Worm (Caenorhabditis elegans) whole organism, L1 larva: ENCODE results near the gene B0334.5.

Experiments
- C34B4.2 ChIP-seq: sonication (generic microtip); optimal IDR thresholded peaks from 2 replicates; lab custom pipeline; 2017; ENCODE audit warnings: mild to moderate bottlenecking, missing genetic modification characterization, missing compliant biosample characterization
- F16B12.6 ChIP-seq: fragments of 150-350 bp; optimal IDR thresholded peaks from 2 replicates; lab custom pipeline; 2014; ENCODE audit warnings: missing biosample characterization, missing genetic modification characterization
- blmp-1 ChIP-seq: fragments of 150-350 bp; optimal IDR thresholded peaks from 2 replicates; lab custom pipeline; 2014; ENCODE audit warnings: missing biosample characterization, missing genetic modification characterization
- ceh-82 ChIP-seq, 3 experiments: fragments of 150-350 bp in 1 of 3; sonication (generic microtip) in 2 of 3; optimal IDR thresholded peaks; 2 replicates each; lab custom pipeline; 2014 to 2017; ENCODE audit warnings: missing biosample characterization in 3 of 3, missing genetic modification characterization in 3 of 3
- ceh-88 ChIP-seq: fragments of 200-800 bp; sonication (Bioruptor generic); IDR thresholded peaks from 2 replicates; pipeline ENCODE4 v1.3.6; 2022; ENCODE audit warnings: missing genetic modification characterization, missing compliant biosample characterization
- ceh-90 ChIP-seq: sonication (generic microtip); optimal IDR thresholded peaks from 2 replicates; lab custom pipeline; 2016; ENCODE audit warnings: missing genetic modification characterization, missing compliant biosample characterization
- efl-1 ChIP-seq, 4 experiments: fragments of 150-350 bp; optimal IDR thresholded peaks in 3 of 4; peaks in 1 of 4; 1 replicate in 1 of 4; 2 replicates in 3 of 4; lab custom pipeline; 2014; ENCODE audit warnings: missing biosample characterization in 2 of 4, missing genetic modification characterization in 2 of 4, missing genetic modification reagents in 2 of 4
- egl-13 ChIP-seq: sonication (generic microtip); optimal IDR thresholded peaks from 2 replicates; lab custom pipeline; 2016; ENCODE audit warnings: missing genotype, missing genetic modification reagents, missing genetic modification characterization, missing compliant biosample characterization
- fkh-10 ChIP-seq: sonication (generic microtip); optimal IDR thresholded peaks from 2 replicates; lab custom pipeline; 2017; ENCODE audit warnings: missing biosample characterization, missing genetic modification reagents, missing genetic modification characterization
- fkh-4 ChIP-seq: sonication (generic microtip); optimal IDR thresholded peaks from 2 replicates; lab custom pipeline; 2016; ENCODE audit warnings: missing compliant biosample characterization, missing genetic modification characterization, borderline replicate concordance
- fkh-8 ChIP-seq: sonication (generic microtip); optimal IDR thresholded peaks from 2 replicates; lab custom pipeline; 2016; ENCODE audit warnings: mild to moderate bottlenecking, missing genetic modification characterization, missing compliant biosample characterization
- fos-1 ChIP-seq: fragments of 150-350 bp; optimal IDR thresholded peaks from 2 replicates; lab custom pipeline; 2014; ENCODE audit warnings: missing biosample characterization, missing genetic modification characterization
- grh-1 ChIP-seq: fragments of 200-800 bp; sonication (Bioruptor generic); IDR thresholded peaks from 2 replicates; pipeline ENCODE4 v1.3.6; 2022; ENCODE audit warnings: missing genetic modification reagents, missing genetic modification characterization, missing compliant biosample characterization
- irx-1 ChIP-seq: sonication (generic microtip); optimal IDR thresholded peaks from 2 replicates; lab custom pipeline; 2016; ENCODE audit warnings: missing genetic modification characterization, missing compliant biosample characterization
- lin-35 ChIP-seq, 2 experiments: fragments of 150-350 bp; optimal IDR thresholded peaks; 2 replicates each; lab custom pipeline; 2014; ENCODE audit warnings: missing biosample characterization in 2 of 2, missing genetic modification characterization in 2 of 2, missing genetic modification reagents in 2 of 2
- mab-9 ChIP-seq: fragments of 200-800 bp; sonication (Bioruptor generic); IDR thresholded peaks from 2 replicates; pipeline ENCODE4 v1.3.6; 2022; ENCODE audit warnings: missing genetic modification reagents, missing genetic modification characterization, missing compliant biosample characterization
- mdl-1 ChIP-seq, 2 experiments: fragments of 150-350 bp; optimal IDR thresholded peaks; 2 replicates each; lab custom pipeline; 2014 to 2017; ENCODE audit warnings: missing biosample characterization in 2 of 2, missing genetic modification characterization in 2 of 2, inconsistent platforms in 1 of 2
- nhr-11 ChIP-seq: fragments of 150-350 bp; optimal IDR thresholded peaks from 2 replicates; lab custom pipeline; 2014; ENCODE audit warnings: missing biosample characterization, missing genetic modification characterization
- nhr-19 ChIP-seq: fragments of 200-800 bp; sonication (Bioruptor generic); conservative IDR thresholded peaks from 2 replicates; pipeline ENCODE4 v1.3.6; 2022; ENCODE audit warnings: missing genetic modification characterization, missing compliant biosample characterization
- nhr-20 ChIP-seq: sonication (generic microtip); optimal IDR thresholded peaks from 2 replicates; lab custom pipeline; 2016; ENCODE audit warnings: mild to moderate bottlenecking, missing genetic modification characterization, missing compliant biosample characterization
- nhr-237 ChIP-seq: fragments of 150-350 bp; optimal IDR thresholded peaks from 2 replicates; lab custom pipeline; 2014; ENCODE audit warnings: missing biosample characterization, missing genetic modification characterization
- nhr-76 ChIP-seq: sonication (generic microtip); optimal IDR thresholded peaks from 2 replicates; lab custom pipeline; 2017; ENCODE audit warnings: missing biosample characterization, missing genetic modification characterization
- nhr-84 ChIP-seq: sonication (generic microtip); optimal IDR thresholded peaks from 2 replicates; lab custom pipeline; 2017; ENCODE audit warnings: missing biosample characterization, missing genetic modification characterization
- nhr-85 ChIP-seq: sonication (generic microtip); peaks from one replicate; lab custom pipeline; 2016; ENCODE audit warnings: missing genetic modification characterization, inconsistent platforms, missing compliant biosample characterization
- nhr-90 ChIP-seq: sonication (generic microtip); optimal IDR thresholded peaks from 2 replicates; lab custom pipeline; 2016; ENCODE audit warnings: mild to moderate bottlenecking, missing genetic modification characterization, missing compliant biosample characterization; ENCODE audit not compliant: poor library complexity
- pqm-1 ChIP-seq: sonication (generic microtip); optimal IDR thresholded peaks from 3 replicates; lab custom pipeline; 2017; ENCODE audit warnings: missing biosample characterization, missing genetic modification characterization
- sox-4 ChIP-seq: sonication (generic microtip); optimal IDR thresholded peaks from 2 replicates; lab custom pipeline; 2016; ENCODE audit warnings: missing genetic modification characterization, missing compliant biosample characterization
- tbx-2 ChIP-seq: sonication (generic microtip); optimal IDR thresholded peaks from 2 replicates; lab custom pipeline; 2016; ENCODE audit warnings: missing genetic modification characterization, missing compliant biosample characterization
- unc-62 ChIP-seq: fragments of 150-350 bp; optimal IDR thresholded peaks from 2 replicates; lab custom pipeline; 2014; ENCODE audit warnings: missing biosample characterization, missing genetic modification reagents, missing genetic modification characterization
- unc-86 ChIP-seq: sonication (generic microtip); optimal IDR thresholded peaks from 2 replicates; lab custom pipeline; 2016; ENCODE audit warnings: missing genetic modification characterization, missing compliant biosample characterization
- unc-98 ChIP-seq: fragments of 200-800 bp; sonication (Bioruptor generic); IDR thresholded peaks from 2 replicates; pipeline ENCODE4 v1.3.6; 2022; ENCODE audit warnings: missing genetic modification characterization, missing compliant biosample characterization
- xbp-1 ChIP-seq: sonication (generic microtip); optimal IDR thresholded peaks from 2 replicates; lab custom pipeline; 2016; ENCODE audit warnings: missing genetic modification characterization, missing compliant biosample characterization
- ztf-4 ChIP-seq: fragments of 150-350 bp; optimal IDR thresholded peaks from 2 replicates; lab custom pipeline; 2014; ENCODE audit warnings: missing biosample characterization, missing genetic modification characterization

The B0334.5 gene

ce11 chrII:11453025-11453424 is 44.4 kb upstream of the B0334.5 start, which contains the start of gene rsp-1 (continued):
- no peak; the same call in 1 of the 2 replicates for TF ChIP-seq ceh-88 (GFP tag; lab: Robert Waterston, UW)
- peak; percentile 29 for TF ChIP-seq fkh-4 (tag; lab: Kevin White, UChicago)
- TF ChIP-seq nhr-20 (tag; lab: Kevin White, UChicago) = peak; percentile 94
- TF ChIP-seq tbx-2 (tag; lab: Kevin White, UChicago) = peak; percentile 88
- TF ChIP-seq pqm-1 (tag; lab: Kevin White, UChicago) = no peak
- peak; percentile 89 for TF ChIP-seq nhr-90 (tag; lab: Kevin White, UChicago)
- TF ChIP-seq egl-13 = peak; percentile 49
- TF ChIP-seq mdl-1 (tag; optimal IDR thresholded peaks at IDR 0.05; lab: Kevin White, UChicago) = peak in 1 of 2 experiments; percentile 85
- TF ChIP-seq F16B12.6 (tag; lab: Kevin White, UChicago) = peak; percentile 69
- peak; percentile 45 for TF ChIP-seq sox-4 (tag; lab: Kevin White, UChicago)
- TF ChIP-seq nhr-76 = no peak
- no peak for TF ChIP-seq C34B4.2
- TF ChIP-seq unc-62 (GFP tag; lab: Kevin White, UChicago) = no peak

DNA sequence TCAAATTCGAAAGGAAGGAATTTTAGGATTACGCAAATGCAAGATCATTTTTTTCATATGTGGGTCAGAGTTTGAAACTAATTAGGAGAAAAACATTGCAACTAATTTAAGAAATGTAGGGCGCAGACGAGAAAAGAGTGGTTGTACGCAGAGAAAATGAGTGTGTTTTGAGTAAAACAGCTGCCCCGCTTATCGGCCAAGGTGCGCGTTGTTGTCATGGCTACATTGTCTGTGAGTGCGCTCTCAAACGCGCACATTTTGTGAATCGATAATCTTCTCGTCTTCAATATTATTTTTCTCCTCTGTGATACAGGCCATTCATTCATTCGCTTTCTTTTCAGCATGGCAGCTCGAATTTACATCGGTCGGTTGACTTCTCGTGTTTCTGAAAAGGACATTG is 43.8 kb upstream of the B0334.5 start:
- TF ChIP-seq fkh-4 (tag; lab: Kevin White, UChicago) (no peak), lin-35 (GFP tag; optimal IDR thresholded peaks at IDR 0.05; lab: Kevin White, UChicago) (peak in 1 of 2 experiments; percentile 4), fkh-8 (tag; lab: Kevin White, UChicago) (peak; percentile 98)

ce11 chrII:11455140-11455539 is 42.3 kb upstream of the B0334.5 start:
- TF ChIP-seq ceh-90 = no peak
- TF ChIP-seq grh-1 = 0 out of 2 replicates have a peak, but pooled peaks have one; percentile 6

DNA sequence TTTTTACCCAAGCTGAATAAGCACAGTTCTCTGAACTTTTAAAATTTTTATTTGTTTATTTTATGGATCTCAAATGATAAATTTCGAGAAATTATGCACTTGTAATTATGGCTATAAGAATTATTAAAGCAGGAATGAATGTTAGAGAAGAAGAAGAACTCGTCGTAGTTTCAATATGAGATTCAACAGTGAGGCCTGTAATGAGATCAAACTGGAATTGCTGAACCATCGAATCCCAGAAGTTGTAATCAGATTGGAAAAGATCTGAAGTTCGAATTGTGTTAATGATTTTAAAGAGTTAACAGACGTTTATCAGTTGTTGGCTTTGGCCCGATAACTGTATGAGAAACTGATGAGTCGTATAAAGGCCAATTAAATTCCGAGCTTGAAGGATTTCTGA is 41.8 kb upstream of the B0334.5 start:
- no peak for TF ChIP-seq nhr-85 (tag; lab: Kevin White, UChicago)
- TF ChIP-seq nhr-20 (tag; lab: Kevin White, UChicago) = no peak
- no peak for TF ChIP-seq irx-1 (tag; lab: Kevin White, UChicago)
- TF ChIP-seq nhr-19 (GFP tag; lab: Robert Waterston, UW) = no peak
- no peak for TF ChIP-seq nhr-237 (tag; lab: Kevin White, UChicago)
- TF ChIP-seq ceh-82 (tag; optimal IDR thresholded peaks at IDR 0.05; lab: Kevin White, UChicago) = no peak
- TF ChIP-seq fkh-10 (GFP tag; lab: Kevin White, UChicago) = no peak
- TF ChIP-seq C34B4.2 = no peak
- TF ChIP-seq egl-13 = no peak
- no peak for TF ChIP-seq mab-9 (GFP tag; lab: Robert Waterston, UW)
- no peak for TF ChIP-seq blmp-1
- TF ChIP-seq nhr-11 (tag; lab: Kevin White, UChicago) = no peak
- TF ChIP-seq xbp-1 (tag; lab: Kevin White, UChicago) = no peak
- TF ChIP-seq fos-1 = no peak
- TF ChIP-seq unc-86 (tag; lab: Kevin White, UChicago) = no peak
- TF ChIP-seq nhr-84 (tag; lab: Kevin White, UChicago) = no peak
- TF ChIP-seq nhr-90 (tag; lab: Kevin White, UChicago) = no peak
- TF ChIP-seq unc-98 (GFP tag; lab: Robert Waterston, UW) = no peak

DNA sequence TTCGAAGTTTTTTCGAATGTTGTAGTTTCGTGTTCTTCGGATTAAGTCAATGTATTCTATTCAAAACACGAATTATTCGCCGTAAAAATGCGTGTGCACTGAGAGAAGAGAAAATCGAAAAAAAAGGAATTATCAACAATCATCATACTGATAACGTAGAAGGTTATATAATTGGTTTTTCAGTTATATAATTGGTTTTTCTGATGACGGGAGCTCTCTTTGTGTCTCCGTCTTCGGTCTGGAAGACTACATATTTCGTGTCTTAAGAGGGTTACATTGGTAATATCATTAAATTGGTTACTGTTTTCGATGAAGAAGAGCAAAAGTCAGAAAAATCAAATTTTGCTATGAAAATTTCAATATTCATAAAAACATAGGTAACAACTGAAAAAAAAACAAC is 37.6 kb upstream of the B0334.5 start:
- TF ChIP-seq efl-1 (optimal IDR thresholded peaks at IDR 0.05; lab: Kevin White, UChicago) (no peak), efl-1 (GFP tag; optimal IDR thresholded peaks at IDR 0.05 in 1 of 2; lab: Kevin White, UChicago) (peak in 1 of 2 experiments; percentile 38), ceh-82 (tag; optimal IDR thresholded peaks at IDR 0.05; lab: Kevin White, UChicago) (no peak), fos-1 (no peak), fkh-4 (tag; lab: Kevin White, UChicago) (no peak), fkh-8 (tag; lab: Kevin White, UChicago) (no peak), ztf-4 (tag; lab: Kevin White, UChicago) (no peak)
